Worm (Caenorhabditis elegans) whole organism, young adult: ENCODE data around the gene dpy-11.
A peak's percentile ranks its signal among the peaks of the same experiment; 100 is the strongest.

Source experiments
- B0035.1 ChIP-seq: sonication (generic microtip); optimal IDR thresholded peaks from 2 replicates; lab custom pipeline; 2016; ENCODE audit warnings: missing genetic modification characterization, mild to moderate bottlenecking, missing compliant biosample characterization, missing genotype, missing genetic modification reagents
- B0261.1 ChIP-seq: sonication (generic microtip); optimal IDR thresholded peaks from 2 replicates; lab custom pipeline; 2016; ENCODE audit warnings: mild to moderate bottlenecking, missing genetic modification characterization, moderate library complexity, missing compliant biosample characterization
- C06A6.2 ChIP-seq: fragments of 200-800 bp; sonication (Bioruptor generic); conservative IDR thresholded peaks from 2 replicates; pipeline ENCODE4 v1.3.6; 2022; ENCODE audit warnings: missing genetic modification characterization, missing compliant biosample characterization
- D2030.7 ChIP-seq: fragments of 200-800 bp; sonication (Bioruptor generic); IDR thresholded peaks from 2 replicates; pipeline ENCODE4 v1.3.6; 2022; ENCODE audit warnings: missing genetic modification reagents, missing genetic modification characterization, missing compliant biosample characterization
- F23B12.7 ChIP-seq: sonication (generic microtip); optimal IDR thresholded peaks from 2 replicates; lab custom pipeline; 2017; ENCODE audit warnings: missing genetic modification characterization, mild to moderate bottlenecking, missing compliant biosample characterization, antibody characterized with exemption, moderate library complexity; ENCODE audit not compliant: insufficient read depth
- F33H1.4 ChIP-seq: fragments of 200-800 bp; sonication (Bioruptor generic); IDR thresholded peaks from 2 replicates; pipeline ENCODE4 v1.3.6; 2022; ENCODE audit warnings: missing genetic modification reagents, missing genetic modification characterization, missing compliant biosample characterization
- F37B4.10 ChIP-seq: fragments of 200-800 bp; sonication (Bioruptor generic); IDR thresholded peaks from 2 replicates; pipeline ENCODE4 v1.3.6; 2022; ENCODE audit warnings: missing genetic modification characterization, missing compliant biosample characterization
- F52B5.7 ChIP-seq: sonication (generic microtip); optimal IDR thresholded peaks from 2 replicates; lab custom pipeline; 2016; ENCODE audit warnings: mild to moderate bottlenecking, missing genetic modification characterization, missing compliant biosample characterization
- F57A8.1 ChIP-seq: fragments of 200-800 bp; sonication (Bioruptor generic); optimal IDR thresholded peaks from 2 replicates; lab custom pipeline; 2018; ENCODE audit warnings: mild to moderate bottlenecking, missing genetic modification characterization, moderate library complexity, missing compliant biosample characterization
- F57C9.4 ChIP-seq: sonication (generic microtip); optimal IDR thresholded peaks from 2 replicates; lab custom pipeline; 2017; ENCODE audit warnings: mild to moderate bottlenecking, missing genetic modification characterization, missing compliant biosample characterization
- T07F8.4 ChIP-seq: sonication (generic microtip); optimal IDR thresholded peaks from 2 replicates; lab custom pipeline; 2016; ENCODE audit warnings: mild to moderate bottlenecking, missing genetic modification characterization, moderate library complexity, missing compliant biosample characterization
- T26A5.8 ChIP-seq: sonication (generic microtip); optimal IDR thresholded peaks from 2 replicates; lab custom pipeline; 2016; ENCODE audit warnings: missing genetic modification characterization, missing compliant biosample characterization
- Y53G8AR.9 ChIP-seq: fragments of 200-800 bp; sonication (Bioruptor generic); conservative IDR thresholded peaks from 2 replicates; pipeline ENCODE4 v1.3.6; 2022; ENCODE audit warnings: missing genetic modification reagents, missing genetic modification characterization, missing compliant biosample characterization
- Y56A3A.18 ChIP-seq: fragments of 200-800 bp; sonication (Bioruptor generic); IDR thresholded peaks from 2 replicates; pipeline ENCODE4 v1.3.6; 2022; ENCODE audit warnings: missing genetic modification reagents, missing genetic modification characterization, missing compliant biosample characterization
- Y79H2A.3 ChIP-seq: fragments of 200-800 bp; sonication (Bioruptor generic); conservative IDR thresholded peaks from 2 replicates; pipeline ENCODE4 v1.3.6; 2022; ENCODE audit warnings: missing genetic modification reagents, missing genetic modification characterization, missing compliant biosample characterization
- ZK185.1 ChIP-seq: sonication (generic microtip); optimal IDR thresholded peaks from 2 replicates; lab custom pipeline; 2016; ENCODE audit warnings: mild to moderate bottlenecking, missing genetic modification characterization, missing compliant biosample characterization; ENCODE audit not compliant: poor library complexity, severe bottlenecking
- ama-1 ChIP-seq, 3 experiments: fragments of 150-350 bp in 1 of 3; sonication (generic microtip) in 2 of 3; optimal IDR thresholded peaks; 2 replicates each; lab custom pipeline; 2014 to 2018; ENCODE audit warnings: missing biosample characterization in 2 of 3, missing genetic modification characterization in 2 of 3, missing genetic modification reagents in 2 of 3
- aptf-2 ChIP-seq: fragments of 200-800 bp; sonication (Bioruptor generic); conservative IDR thresholded peaks from 2 replicates; pipeline ENCODE4 v1.3.6; 2022; ENCODE audit warnings: missing genetic modification reagents, missing genetic modification characterization, missing compliant biosample characterization
- atf-7 ChIP-seq: sonication (generic microtip); optimal IDR thresholded peaks from 2 replicates; lab custom pipeline; 2017; ENCODE audit warnings: mild to moderate bottlenecking, missing genetic modification characterization, missing compliant biosample characterization
- athp-1 ChIP-seq: sonication (generic microtip); optimal IDR thresholded peaks from 2 replicates; lab custom pipeline; 2017; ENCODE audit warnings: mild to moderate bottlenecking, missing genetic modification characterization, missing compliant biosample characterization
- cebp-2 ChIP-seq: fragments of 200-800 bp; sonication (Bioruptor generic); IDR thresholded peaks from 2 replicates; pipeline ENCODE4 v1.3.6; 2022; ENCODE audit warnings: missing genetic modification characterization, missing compliant biosample characterization
- ceh-58 ChIP-seq: fragments of 200-800 bp; sonication (Bioruptor generic); IDR thresholded peaks from 2 replicates; pipeline ENCODE4 v1.3.6; 2022; ENCODE audit warnings: missing genetic modification characterization, missing compliant biosample characterization
- ceh-79 ChIP-seq: sonication (generic microtip); optimal IDR thresholded peaks from 2 replicates; lab custom pipeline; 2017; ENCODE audit warnings: mild to moderate bottlenecking, missing genetic modification characterization, missing compliant biosample characterization
- chd-7 ChIP-seq: sonication (generic microtip); optimal IDR thresholded peaks from 2 replicates; lab custom pipeline; 2016; ENCODE audit warnings: mild to moderate bottlenecking, missing genetic modification characterization, moderate library complexity, missing compliant biosample characterization
- dpff-1 ChIP-seq: sonication (generic microtip); optimal IDR thresholded peaks from 2 replicates; lab custom pipeline; 2017; ENCODE audit warnings: mild to moderate bottlenecking, missing genetic modification characterization, missing compliant biosample characterization
- ekl-4 ChIP-seq: fragments of 200-800 bp; sonication (Bioruptor generic); IDR thresholded peaks from 2 replicates; pipeline ENCODE4 v1.3.6; 2022; ENCODE audit warnings: missing genetic modification reagents, missing genetic modification characterization, missing compliant biosample characterization
- ets-4 ChIP-seq: fragments of 200-800 bp; sonication (Bioruptor generic); optimal IDR thresholded peaks from 2 replicates; lab custom pipeline; 2018; ENCODE audit warnings: mild to moderate bottlenecking, missing genetic modification characterization, missing compliant biosample characterization
- him-1 ChIP-seq: sonication (generic microtip); optimal IDR thresholded peaks from 2 replicates; lab custom pipeline; 2016; ENCODE audit warnings: missing genotype, missing genetic modification reagents, missing genetic modification characterization, missing compliant biosample characterization
- hmg-1.2 ChIP-seq: fragments of 200-800 bp; sonication (Bioruptor generic); IDR thresholded peaks from 2 replicates; pipeline ENCODE4 v1.3.6; 2022; ENCODE audit warnings: missing genetic modification reagents, missing genetic modification characterization, missing compliant biosample characterization
- hrde-1 ChIP-seq: sonication (generic microtip); optimal IDR thresholded peaks from 2 replicates; lab custom pipeline; 2016; ENCODE audit warnings: missing genetic modification characterization, mild to moderate bottlenecking, missing compliant biosample characterization, moderate library complexity, missing genotype, missing genetic modification reagents, borderline replicate concordance
- lin-26 ChIP-seq: fragments of 200-800 bp; sonication (Bioruptor generic); IDR thresholded peaks from 2 replicates; pipeline ENCODE4 v1.3.6; 2022; ENCODE audit warnings: missing genetic modification reagents, missing genetic modification characterization, missing compliant biosample characterization
- madf-10 ChIP-seq: sonication (generic microtip); optimal IDR thresholded peaks from 2 replicates; lab custom pipeline; 2016; ENCODE audit warnings: mild to moderate bottlenecking, missing genetic modification characterization, missing compliant biosample characterization
- mel-28 ChIP-seq: sonication (generic microtip); optimal IDR thresholded peaks from 2 replicates; lab custom pipeline; 2016; ENCODE audit warnings: borderline replicate concordance, mild to moderate bottlenecking, missing genetic modification characterization, missing compliant biosample characterization
- mes-4 ChIP-seq: sonication (generic microtip); optimal IDR thresholded peaks from 2 replicates; lab custom pipeline; 2016; ENCODE audit warnings: missing genotype, missing genetic modification characterization, missing compliant biosample characterization
- mxl-1 ChIP-seq: sonication (generic microtip); optimal IDR thresholded peaks from 2 replicates; lab custom pipeline; 2016; ENCODE audit warnings: missing genetic modification characterization, missing compliant biosample characterization
- nhr-179 ChIP-seq: sonication (generic microtip); optimal IDR thresholded peaks from 2 replicates; lab custom pipeline; 2016; ENCODE audit warnings: mild to moderate bottlenecking, missing genetic modification characterization, missing compliant biosample characterization
- nhr-80 ChIP-seq: sonication (generic microtip); optimal IDR thresholded peaks from 2 replicates; lab custom pipeline; 2016; ENCODE audit warnings: missing genetic modification characterization, missing compliant biosample characterization
- rpc-1 ChIP-seq, 2 experiments: fragments of 150-350 bp in 1 of 2; sonication (generic microtip) in 1 of 2; optimal IDR thresholded peaks; 2 replicates each; lab custom pipeline; 2014 to 2018; ENCODE audit warnings: missing biosample characterization in 1 of 2, missing genetic modification characterization in 1 of 2, missing genetic modification reagents in 1 of 2, missing genotype in 1 of 2
- snpc-3.4 ChIP-seq: sonication (generic microtip); optimal IDR thresholded peaks from 2 replicates; lab custom pipeline; 2017; ENCODE audit warnings: missing genetic modification characterization, mild to moderate bottlenecking, missing compliant biosample characterization, antibody characterized with exemption, moderate library complexity, missing genotype, missing genetic modification reagents
- snpc-4 ChIP-seq, 5 experiments: fragments of 150-350 bp in 1 of 5; sonication (generic microtip) in 4 of 5; optimal IDR thresholded peaks; 2 replicates each; lab custom pipeline; 2014 to 2018; ENCODE audit warnings: missing genetic modification characterization in 5 of 5, missing biosample characterization in 3 of 5, antibody characterized with exemption in 2 of 5, mild to moderate bottlenecking in 2 of 5, missing compliant biosample characterization in 2 of 5, missing genotype in 2 of 5, moderate library complexity in 2 of 5, missing genetic modification reagents in 1 of 5
- somi-1 ChIP-seq: fragments of 200-800 bp; sonication (Bioruptor generic); optimal IDR thresholded peaks from 2 replicates; lab custom pipeline; 2018; ENCODE audit warnings: mild to moderate bottlenecking, missing genetic modification characterization, missing compliant biosample characterization
- unc-130 ChIP-seq: sonication (generic microtip); optimal IDR thresholded peaks from 2 replicates; lab custom pipeline; 2016; ENCODE audit warnings: missing genetic modification reagents, missing genetic modification characterization, missing compliant biosample characterization
- unc-62 ChIP-seq: fragments of 150-350 bp; optimal IDR thresholded peaks from 2 replicates; lab custom pipeline; 2014; ENCODE audit warnings: missing biosample characterization, missing genetic modification reagents, missing genetic modification characterization
- xnd-1 ChIP-seq: sonication (generic microtip); optimal IDR thresholded peaks from 2 replicates; lab custom pipeline; 2016; ENCODE audit warnings: missing genotype, missing genetic modification reagents, missing genetic modification characterization, missing compliant biosample characterization
- zim-3 ChIP-seq: sonication (generic microtip); optimal IDR thresholded peaks from 2 replicates; lab custom pipeline; 2017; ENCODE audit warnings: mild to moderate bottlenecking, missing genetic modification characterization, moderate library complexity, missing compliant biosample characterization
- ztf-26 ChIP-seq: sonication (generic microtip); optimal IDR thresholded peaks from 2 replicates; lab custom pipeline; 2017; ENCODE audit warnings: missing genetic modification characterization, missing compliant biosample characterization
- ztf-6 ChIP-seq: fragments of 200-800 bp; sonication (Bioruptor generic); IDR thresholded peaks from 2 replicates; pipeline ENCODE4 v1.3.6; 2022; ENCODE audit warnings: missing genetic modification reagents, missing genetic modification characterization, missing compliant biosample characterization

The dpy-11 gene

DNA sequence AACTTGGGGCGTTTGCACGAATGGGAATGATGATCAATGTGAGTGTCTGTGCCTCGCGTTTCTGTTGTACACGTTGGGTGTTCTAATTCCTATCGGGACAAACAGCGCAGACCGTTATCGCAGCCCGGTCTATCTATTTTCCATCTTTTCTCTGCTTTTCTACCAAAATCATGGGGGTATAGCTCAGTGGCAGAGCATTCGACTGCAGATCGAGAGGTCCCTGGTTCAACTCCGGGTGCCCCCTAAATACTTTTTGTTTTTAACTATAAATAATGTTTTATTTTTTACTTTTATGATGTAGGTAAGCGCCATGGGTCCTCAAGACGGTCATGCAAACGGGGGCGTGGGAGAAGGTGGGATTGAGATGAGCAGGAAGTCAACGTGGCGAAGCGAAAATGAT is 44.5 kb upstream of the dpy-11 start:
- TF ChIP-seq F57A8.1 (GFP tag; lab: Kevin White, UChicago) (peak; percentile 66), madf-10 (tag; lab: Kevin White, UChicago) (peak; percentile 55), him-1 (tag; lab: Kevin White, UChicago) (peak; percentile 71), zim-3 (peak; percentile 45), nhr-179 (tag; lab: Kevin White, UChicago) (no peak), aptf-2 (no peak), cebp-2 (GFP tag; lab: Robert Waterston, UW) (0 out of 2 replicates have a peak, but pooled peaks have one; percentile 42), ztf-6 (no peak), lin-26 (GFP tag; lab: Robert Waterston, UW) (peak; percentile 94), somi-1 (GFP tag; lab: Kevin White, UChicago) (peak; percentile 49), ama-1 (optimal IDR thresholded peaks at IDR 0.05; lab: Kevin White, UChicago) (no peak), ama-1 (GFP tag; optimal IDR thresholded peaks at IDR 0.05; lab: Kevin White, UChicago) (peak; percentile 56 to 87), T26A5.8 (tag; lab: Kevin White, UChicago) (peak; percentile 45), Y79H2A.3 (GFP tag; lab: Robert Waterston, UW) (no peak), hmg-1.2 (GFP tag; lab: Robert Waterston, UW) (peak; percentile 65), ets-4 (GFP tag; lab: Kevin White, UChicago) (peak; percentile 60), mes-4 (tag; lab: Kevin White, UChicago) (peak; percentile 39), ZK185.1 (tag; lab: Kevin White, UChicago) (peak; percentile 41), F33H1.4 (GFP tag; lab: Robert Waterston, UW) (peak; percentile 43; the same call in 1 of the 2 replicates), B0261.1 (tag; lab: Kevin White, UChicago) (peak; percentile 77), snpc-4 (GFP tag; optimal IDR thresholded peaks at IDR 0.05; lab: Kevin White, UChicago) (no peak), snpc-4 (tag; optimal IDR thresholded peaks at IDR 0.05; lab: Kevin White, UChicago) (no peak), ztf-26 (tag; lab: Kevin White, UChicago) (peak; percentile 24), Y56A3A.18 (GFP tag; lab: Robert Waterston, UW) (0 out of 2 replicates have a peak, but pooled peaks have one; percentile 24), unc-130 (GFP tag; lab: Kevin White, UChicago) (peak; percentile 22), ceh-79 (peak; percentile 48), ekl-4 (GFP tag; lab: Robert Waterston, UW) (peak; percentile 64), C06A6.2 (GFP tag; lab: Robert Waterston, UW) (no peak), F37B4.10 (GFP tag; lab: Robert Waterston, UW) (0 out of 2 replicates have a peak, but pooled peaks have one; percentile 69), mel-28 (no peak), athp-1 (peak; percentile 74), rpc-1 (optimal IDR thresholded peaks at IDR 0.05; lab: Kevin White, UChicago) (peak; percentile 86), rpc-1 (tag; optimal IDR thresholded peaks at IDR 0.05; lab: Kevin White, UChicago) (peak; percentile 92), mxl-1 (tag; lab: Kevin White, UChicago) (peak; percentile 52), D2030.7 (GFP tag; lab: Robert Waterston, UW) (peak; percentile 69; the same call in 1 of the 2 replicates), F23B12.7 (peak; percentile 57), F52B5.7 (tag; lab: Kevin White, UChicago) (no peak), dpff-1 (tag; lab: Kevin White, UChicago) (no peak), chd-7 (peak; percentile 61), nhr-80 (peak; percentile 42), ceh-58 (no peak), F57C9.4 (tag; lab: Kevin White, UChicago) (no peak), Y53G8AR.9 (GFP tag; lab: Robert Waterston, UW) (no peak), T07F8.4 (tag; lab: Kevin White, UChicago) (peak; percentile 69), B0035.1 (peak; percentile 31), xnd-1 (tag; lab: Kevin White, UChicago) (peak; percentile 1), hrde-1 (tag; lab: Kevin White, UChicago) (peak; percentile 70), unc-62 (GFP tag; lab: Kevin White, UChicago) (no peak), atf-7 (tag; lab: Kevin White, UChicago) (peak; percentile 9), snpc-3.4 (tag; lab: Kevin White, UChicago) (peak; percentile 40)
